Worm (Caenorhabditis elegans): ENCODE measurements around the gene cyp-33C11.

DNA sequence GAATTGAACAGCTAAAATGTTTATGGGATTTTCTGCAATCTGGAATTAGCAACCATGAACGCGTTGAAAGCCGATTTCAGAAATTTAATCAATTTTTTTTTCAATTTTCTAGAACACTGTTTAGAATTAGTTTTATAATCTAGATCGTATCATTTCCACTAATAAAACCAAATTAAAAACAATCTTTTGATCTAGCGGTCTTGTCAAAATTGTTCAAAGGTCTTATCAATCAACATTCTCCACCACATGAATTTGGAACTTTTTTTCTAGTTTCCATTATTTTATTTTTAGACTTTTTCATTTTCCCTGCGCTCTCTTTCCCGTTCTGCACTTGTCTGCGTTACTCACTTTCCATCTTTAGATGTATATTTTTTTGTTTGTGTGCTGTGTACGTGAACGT, 49.6 kb upstream of the cyp-33C11 start, which contains the start of gene srp-2:
- TF ChIP-seq W03F9.2 (tag; optimal IDR thresholded peaks at IDR 0.05): no peak
- no peak for TF ChIP-seq dao-5 (tag; optimal IDR thresholded peaks at IDR 0.05)
- TF ChIP-seq him-1 (tag; optimal IDR thresholded peaks at IDR 0.05): no peak

Data from whole organism, L4/young adult.